Fruit fly (Drosophila melanogaster) whole organism, adult: Measurements from ENCODE around the gene Pex1.

Experiments
- CG11617 ChIP-seq: fragments of 200-800 bp; sonication (Bioruptor generic); optimal IDR thresholded peaks from 2 replicates; lab custom pipeline; 2017; ENCODE audit warnings: mild to moderate bottlenecking, missing biosample characterization, missing genetic modification reagents, missing genetic modification characterization
- CG12768 ChIP-seq: fragments of 200-800 bp; sonication (Bioruptor generic); optimal IDR thresholded peaks from 2 replicates; lab custom pipeline; 2017; ENCODE audit warnings: missing biosample characterization, missing genetic modification characterization, mild to moderate bottlenecking, moderate library complexity, missing genetic modification reagents
- CG33017 ChIP-seq: fragments of 200-800 bp; sonication (Bioruptor generic); optimal IDR thresholded peaks from 2 replicates; lab custom pipeline; 2018; ENCODE audit warnings: missing biosample characterization, mild to moderate bottlenecking, missing genetic modification characterization, moderate library complexity
- CG7045 ChIP-seq: fragments of 200-800 bp; sonication (Bioruptor generic); optimal IDR thresholded peaks from 2 replicates; lab custom pipeline; 2017; ENCODE audit warnings: missing biosample characterization, mild to moderate bottlenecking, missing genetic modification characterization
- Clk ChIP-seq: fragments of 200-800 bp; sonication (Bioruptor generic); optimal IDR thresholded peaks from 2 replicates; lab custom pipeline; 2017; ENCODE audit warnings: missing biosample characterization, missing genetic modification characterization
- bab1 ChIP-seq: fragments of 200-800 bp; sonication (Bioruptor generic); optimal IDR thresholded peaks from 3 replicates; lab custom pipeline; 2019; ENCODE audit warnings: missing biosample characterization, mild to moderate bottlenecking, missing genetic modification characterization, moderate library complexity
- cnc ChIP-seq, 2 experiments: fragments of >200 bp; optimal IDR thresholded peaks; 2 replicates each; lab custom pipeline; 2017
- kay ChIP-seq: fragments of 200-800 bp; sonication (Bioruptor generic); peaks from one replicate; lab custom pipeline; 2016; ENCODE audit warnings: missing biosample characterization, missing genetic modification characterization, borderline replicate concordance
- ovo ChIP-seq: fragments of 200-800 bp; sonication (Bioruptor generic); optimal IDR thresholded peaks from 2 replicates; lab custom pipeline; 2016; ENCODE audit warnings: missing biosample characterization, missing genetic modification characterization
- tj ChIP-seq: fragments of 200-800 bp; sonication (Bioruptor generic); optimal IDR thresholded peaks from 3 replicates; lab custom pipeline; 2017; ENCODE audit warnings: missing biosample characterization, mild to moderate bottlenecking, missing genetic modification characterization, moderate library complexity
- toe ChIP-seq: fragments of 200-800 bp; sonication (Bioruptor generic); optimal IDR thresholded peaks from 2 replicates; lab custom pipeline; 2016; ENCODE audit warnings: missing biosample characterization, missing genetic modification characterization

- no peak for TF ChIP-seq ovo (GFP tag; lab: Kevin White, UChicago)
- TF ChIP-seq CG11617 (GFP tag; lab: Kevin White, UChicago) = no peak
- TF ChIP-seq CG7045 = no peak
- no peak for TF ChIP-seq toe (GFP tag; lab: Kevin White, UChicago)
- no peak for TF ChIP-seq cnc (optimal IDR thresholded peaks at IDR 0.05; lab: Kevin White, UChicago)
- TF ChIP-seq CG33017 (tag; lab: Kevin White, UChicago) = no peak
- no peak for TF ChIP-seq kay
- TF ChIP-seq bab1 (GFP tag; lab: Kevin White, UChicago) = no peak
- TF ChIP-seq CG12768 (GFP tag; lab: Kevin White, UChicago) = no peak
- TF ChIP-seq Clk = no peak
- TF ChIP-seq tj (GFP tag; lab: Kevin White, UChicago) = no peak
Observed at dm6 chr3L:14055260-14055696, 16.4 kb upstream of the Pex1 start.
